Worm (Caenorhabditis elegans): Measurements from ENCODE around the gene scl-1.

ce11 chrIV:13066044-13066443 lies 9.9 kb downstream of the scl-1 start:
- TF ChIP-seq eor-1 (tag; optimal IDR thresholded peaks at IDR 0.05) (no peak), nhr-76 (tag; optimal IDR thresholded peaks at IDR 0.05) (no peak), nhr-237 (tag; optimal IDR thresholded peaks at IDR 0.05) (no peak), pqm-1 (tag; optimal IDR thresholded peaks at IDR 0.05) (no peak)

Data from whole organism, L3 larva.